Fruit fly (Drosophila melanogaster): ENCODE data around the gene unc-13-4A.

unc-13-4A gene

DNA sequence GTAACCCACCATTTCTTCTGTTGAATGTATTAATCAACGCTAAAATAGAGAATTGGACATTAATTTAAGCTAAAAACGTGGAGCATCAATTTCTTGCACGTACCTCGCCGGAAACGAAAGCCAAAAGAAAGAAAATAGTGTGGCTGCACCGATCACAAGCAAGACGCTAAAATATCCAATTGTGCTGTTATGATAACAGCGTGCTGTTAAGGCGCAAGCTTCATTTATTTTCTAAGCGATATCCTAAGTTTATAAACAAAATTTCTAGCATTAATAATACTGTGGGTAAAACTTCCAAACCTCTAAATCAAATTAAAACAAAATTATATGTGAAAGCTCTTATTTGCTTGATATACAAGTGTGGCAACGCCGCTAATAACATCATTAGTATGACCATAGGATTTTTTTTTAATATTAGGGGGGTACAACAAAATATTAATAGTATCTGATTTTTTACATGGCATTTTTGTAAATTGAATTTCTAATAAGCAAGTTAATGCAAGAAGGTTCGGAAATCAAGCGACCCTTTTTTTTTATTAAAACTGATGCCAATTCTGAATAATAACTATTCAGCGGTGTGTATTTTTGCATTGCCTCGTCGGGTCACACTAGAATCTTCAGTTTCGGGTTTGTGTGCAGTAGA, 71.4 kb downstream of the unc-13-4A start, which contains the start of the genes RpL18 and Neos (continued):
- TF ChIP-seq org-1 (GFP tag; optimal IDR thresholded peaks at IDR 0.05), result peak; percentile 76
- peak; percentile 59 for TF ChIP-seq Rfx (GFP tag; IDR thresholded peaks at IDR 0.05)
- TF ChIP-seq trh (GFP tag; optimal IDR thresholded peaks at IDR 0.05), result peak; percentile 13
- peak; percentile 5 for TF ChIP-seq fd96Cb (tag; optimal IDR thresholded peaks at IDR 0.05)
- no peak for TF ChIP-seq dan (GFP tag; IDR thresholded peaks at IDR 0.05)
- TF ChIP-seq p53 (GFP tag; optimal IDR thresholded peaks at IDR 0.05), result peak; percentile 62
- TF ChIP-seq CG31365 (tag; optimal IDR thresholded peaks at IDR 0.05), result peak; percentile 61
- peak; percentile 77 for TF ChIP-seq scrt (GFP tag; optimal IDR thresholded peaks at IDR 0.05)
- no peak for TF ChIP-seq CG6654 (GFP tag; optimal IDR thresholded peaks at IDR 0.05)
- peak; percentile 44 for TF ChIP-seq zfh1 (GFP tag; IDR thresholded peaks at IDR 0.05)
- TF ChIP-seq Lim3 (GFP tag; IDR thresholded peaks at IDR 0.05), result no peak
- peak; percentile 76 for TF ChIP-seq CG12104 (GFP tag; optimal IDR thresholded peaks at IDR 0.05)
- TF ChIP-seq CG9817 (tag; optimal IDR thresholded peaks at IDR 0.05), result peak; percentile 66
- TF ChIP-seq CG32772 (GFP tag; IDR thresholded peaks at IDR 0.05), result no peak
- no peak for TF ChIP-seq CG16779 (GFP tag; IDR thresholded peaks at IDR 0.05)
- peak; percentile 63 for TF ChIP-seq zen (tag; optimal IDR thresholded peaks at IDR 0.05)
- no peak for TF ChIP-seq CG14860 (GFP tag; IDR thresholded peaks at IDR 0.05; ENCODE audit: partially characterized antibody)
- TF ChIP-seq ab (GFP tag; optimal IDR thresholded peaks at IDR 0.05), result no peak
- TF ChIP-seq exex (tag; optimal IDR thresholded peaks at IDR 0.05), result no peak
- TF ChIP-seq Kr (GFP tag; optimal IDR thresholded peaks at IDR 0.05), result peak; percentile 1
- TF ChIP-seq CG11696 (GFP tag; IDR thresholded peaks at IDR 0.05), result peak; percentile 10
- TF ChIP-seq CG11560 (tag; IDR thresholded peaks at IDR 0.05), result no peak
- TF ChIP-seq pum (GFP tag; optimal IDR thresholded peaks at IDR 0.05), result peak; percentile 43
- no peak for TF ChIP-seq eve (GFP tag; optimal IDR thresholded peaks at IDR 0.05)
- TF ChIP-seq Adf1 (GFP tag; IDR thresholded peaks at IDR 0.05), result peak; percentile 23; the same call in 1 of the 2 replicates
- peak; percentile 59 for TF ChIP-seq disco-r (GFP tag; optimal IDR thresholded peaks at IDR 0.05)
- TF ChIP-seq twi (tag; optimal IDR thresholded peaks at IDR 0.05), result peak; percentile 42
- TF ChIP-seq B-H1 (GFP tag; IDR thresholded peaks at IDR 0.05), result no peak; the same call in 2 of the 3 replicates
- TF ChIP-seq CG1024 (GFP tag; IDR thresholded peaks at IDR 0.05), result peak; percentile 29; the same call in 1 of the 2 replicates
- peak; percentile 84 for TF ChIP-seq schlank (tag; optimal IDR thresholded peaks at IDR 0.05)
- TF ChIP-seq fd3F (GFP tag; optimal IDR thresholded peaks at IDR 0.05), result peak; percentile 50
- no peak for TF ChIP-seq tio (GFP tag; optimal IDR thresholded peaks at IDR 0.05)
- TF ChIP-seq CG16815 (GFP tag; optimal IDR thresholded peaks at IDR 0.05), result no peak
- peak; percentile 74 for TF ChIP-seq CG17912 (GFP tag; optimal IDR thresholded peaks at IDR 0.05)
- peak; percentile 81 for TF ChIP-seq stwl (tag; optimal IDR thresholded peaks at IDR 0.05)
- peak; percentile 70 for TF ChIP-seq CG18262 (tag; optimal IDR thresholded peaks at IDR 0.05)
- peak; percentile 54; the same call in 1 of the 3 replicates for TF ChIP-seq CG34422 (GFP tag; IDR thresholded peaks at IDR 0.05)
- TF ChIP-seq CG1233 (GFP tag; optimal IDR thresholded peaks at IDR 0.05), result peak; percentile 82
- TF ChIP-seq mirr (GFP tag; optimal IDR thresholded peaks at IDR 0.05), result peak; percentile 74
- peak; percentile 77 for TF ChIP-seq onecut (GFP tag; IDR thresholded peaks at IDR 0.05)
- no peak for TF ChIP-seq ERR (GFP tag; optimal IDR thresholded peaks at IDR 0.05)
- peak; percentile 20 for TF ChIP-seq corto (GFP tag; optimal IDR thresholded peaks at IDR 0.05)
- peak; percentile 36; the same call in 1 of the 2 replicates for TF ChIP-seq sisA (GFP tag; IDR thresholded peaks at IDR 0.05)
- no peak for TF ChIP-seq CG34224 (GFP tag; IDR thresholded peaks at IDR 0.05; ENCODE audit: partially characterized antibody)
- peak; percentile 48 for TF ChIP-seq fu2 (GFP tag; optimal IDR thresholded peaks at IDR 0.05)
- TF ChIP-seq phol (tag; optimal IDR thresholded peaks at IDR 0.05), result peak; percentile 67
- no peak for TF ChIP-seq slou (GFP tag; optimal IDR thresholded peaks at IDR 0.05)
- TF ChIP-seq CG17612 (GFP tag; IDR thresholded peaks at IDR 0.05), result no peak
- TF ChIP-seq Oaz (GFP tag; IDR thresholded peaks at IDR 0.05), result no peak
- no peak for TF ChIP-seq CG4360 (GFP tag; IDR thresholded peaks at IDR 0.05)
- peak; percentile 45 for TF ChIP-seq ems (GFP tag; optimal IDR thresholded peaks at IDR 0.05)
